Worm (Caenorhabditis elegans): ENCODE data around the gene abhd-3.2.

- no peak for TF ChIP-seq him-1 (tag; optimal IDR thresholded peaks at IDR 0.05)
- no peak for TF ChIP-seq dao-5 (tag; optimal IDR thresholded peaks at IDR 0.05)
- TF ChIP-seq W03F9.2 (tag; optimal IDR thresholded peaks at IDR 0.05): no peak
Measured at ce11 chrX:1004037-1004436, 26.2 kb upstream of the abhd-3.2 start, which contains the start of gene cutl-21.

All from whole organism, L4/young adult.